Fruit fly (Drosophila melanogaster): ENCODE measurements around the gene Ets65A.

DNA sequence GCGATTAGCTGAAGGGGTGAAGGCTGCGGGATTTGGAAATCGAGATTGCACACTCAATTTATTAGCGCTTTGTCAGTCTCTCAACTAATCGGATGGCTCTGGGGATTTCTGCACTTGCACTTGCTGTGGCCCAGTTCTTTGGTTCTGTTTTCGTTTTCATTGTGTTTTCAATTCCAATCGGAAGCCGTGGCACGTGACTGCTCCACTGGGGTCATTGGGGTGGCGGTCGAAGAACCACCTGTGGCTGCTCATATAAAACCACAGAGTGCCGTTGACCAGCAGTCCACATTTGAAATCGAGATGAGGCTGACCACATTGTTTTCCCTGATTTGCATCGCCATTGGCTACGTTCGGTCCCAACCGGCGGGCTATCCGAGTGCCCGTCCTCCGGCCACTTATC is 63.1 kb downstream of the Ets65A start, which contains the start of gene Cpr65Az:
- TF ChIP-seq Crg-1 (GFP tag; optimal IDR thresholded peaks at IDR 0.05) (no peak), toe (GFP tag; optimal IDR thresholded peaks at IDR 0.05) (no peak), kay (GFP tag; ENCODE audit: borderline replicate concordance) (no peak), CG7101 (tag; optimal IDR thresholded peaks at IDR 0.05) (no peak), CG7045 (GFP tag; optimal IDR thresholded peaks at IDR 0.05) (no peak), tj (GFP tag; optimal IDR thresholded peaks at IDR 0.05) (no peak), Mnt (GFP tag; optimal IDR thresholded peaks at IDR 0.05) (no peak), CG11617 (GFP tag; optimal IDR thresholded peaks at IDR 0.05) (no peak), CG12768 (GFP tag; optimal IDR thresholded peaks at IDR 0.05) (no peak), cnc (optimal IDR thresholded peaks at IDR 0.05) (no peak), CG5204 (GFP tag; optimal IDR thresholded peaks at IDR 0.05) (no peak), CG33017 (tag; optimal IDR thresholded peaks at IDR 0.05) (no peak)

All from whole organism, adult.